Worm (Caenorhabditis elegans): ENCODE results near the gene adal-1.

ce11 chrII:6936528-6936927 is 43.1 kb upstream of the adal-1 start:
- no peak for TF ChIP-seq ceh-82 (tag; optimal IDR thresholded peaks at IDR 0.05)
- no peak for TF ChIP-seq ceh-28 (tag; optimal IDR thresholded peaks at IDR 0.05)
- no peak for TF ChIP-seq nhr-12 (tag; optimal IDR thresholded peaks at IDR 0.05)
- no peak for TF ChIP-seq nhr-11 (tag; optimal IDR thresholded peaks at IDR 0.05)
- TF ChIP-seq daf-12 (tag; optimal IDR thresholded peaks at IDR 0.05): no peak

Measured in whole organism, L3 larva.